Worm (Caenorhabditis elegans): ENCODE data around the gene ppt-1.
A peak's percentile ranks its signal among the peaks of the same experiment; 100 is the strongest.
"Not testable (repeated sequence)": the region's sequence is repeated elsewhere in the genome, so short reads cannot be mapped to it uniquely, and the experiment has no call there.

ppt-1 gene

ce11 chrV:6593700-6594244, 32.4 kb downstream of the ppt-1 start, which contains the start of gene hcp-1:
hcp-1 (plus strand) TSS chrV:6594194.
- TF ChIP-seq unc-55 (GFP tag; optimal IDR thresholded peaks at IDR 0.05) = peak; percentile 46
- no peak for TF ChIP-seq sem-4 (tag; optimal IDR thresholded peaks at IDR 0.05)
- peak; percentile 84 for TF ChIP-seq gmeb-1 (tag; optimal IDR thresholded peaks at IDR 0.05)
- peak; percentile 10 for TF ChIP-seq fos-1 (tag; optimal IDR thresholded peaks at IDR 0.05)

DNA sequence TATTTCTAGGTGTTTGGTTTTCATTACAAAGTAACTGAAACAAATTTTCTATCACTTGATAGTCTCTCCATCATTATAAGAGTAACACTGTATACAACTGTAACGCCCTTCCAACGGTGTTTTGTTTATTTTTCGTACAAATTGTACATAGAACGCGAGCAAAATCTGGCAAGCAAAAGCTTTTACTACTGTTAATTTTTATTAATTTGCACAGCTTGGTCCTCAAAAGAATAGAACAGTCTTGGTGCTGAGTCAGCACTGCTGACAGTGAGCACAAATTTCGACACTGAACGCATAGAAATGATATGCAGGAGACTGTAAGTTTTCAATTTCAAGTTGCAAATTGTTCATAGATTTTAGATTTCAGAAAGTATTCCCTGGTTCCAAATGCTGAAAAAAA, 35.9 kb downstream of the ppt-1 start, which contains the start of gene ZK1055.2:
Gene ZK1055.2 (plus strand): TSS at position 301 of the 400 bp plus-strand sequence.
- no peak for TF ChIP-seq F13H6.1 (tag; optimal IDR thresholded peaks at IDR 0.05)
- no peak for TF ChIP-seq ztf-11 (tag; optimal IDR thresholded peaks at IDR 0.05)
- TF ChIP-seq mdl-1 (tag; optimal IDR thresholded peaks at IDR 0.05) = no peak
- no peak for TF ChIP-seq nhr-6 (tag; optimal IDR thresholded peaks at IDR 0.05)

DNA sequence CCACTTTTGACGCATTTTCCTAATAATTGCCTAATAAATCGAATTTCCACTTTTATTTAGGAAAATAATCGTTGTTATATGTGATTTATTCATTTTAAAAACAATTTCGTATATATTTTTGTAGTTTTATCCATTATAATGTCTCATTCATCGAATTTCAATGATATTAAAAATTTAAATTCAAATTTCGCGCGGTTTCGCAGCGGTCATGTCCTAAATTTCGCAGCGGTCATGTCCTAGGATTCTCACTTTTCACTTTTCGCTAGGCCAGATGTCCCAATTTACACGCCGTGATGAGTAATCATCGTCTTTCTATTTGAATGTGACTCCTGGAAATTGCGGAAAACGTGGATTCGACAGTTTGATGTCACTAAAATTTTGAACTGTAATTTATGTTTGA, 44.4 kb downstream of the ppt-1 start, which contains the start of gene ZK1055.4:
Gene ZK1055.4 (plus strand): TSS at position 301 of the 400 bp plus-strand sequence.
- TF ChIP-seq mdl-1, elt-3, nhr-129 (tag; optimal IDR thresholded peaks at IDR 0.05): not testable (repeated sequence)

- TF ChIP-seq fos-1 (tag; optimal IDR thresholded peaks at IDR 0.05) = peak; percentile 74
- no peak for TF ChIP-seq nhr-6 (tag; optimal IDR thresholded peaks at IDR 0.05)
Observed at ce11 chrV:6579992-6580391, 46.2 kb downstream of the ppt-1 start, which contains the start of gene EGAP9.3. EGAP9.3 (minus strand) TSS chrV:6580122.

DNA sequence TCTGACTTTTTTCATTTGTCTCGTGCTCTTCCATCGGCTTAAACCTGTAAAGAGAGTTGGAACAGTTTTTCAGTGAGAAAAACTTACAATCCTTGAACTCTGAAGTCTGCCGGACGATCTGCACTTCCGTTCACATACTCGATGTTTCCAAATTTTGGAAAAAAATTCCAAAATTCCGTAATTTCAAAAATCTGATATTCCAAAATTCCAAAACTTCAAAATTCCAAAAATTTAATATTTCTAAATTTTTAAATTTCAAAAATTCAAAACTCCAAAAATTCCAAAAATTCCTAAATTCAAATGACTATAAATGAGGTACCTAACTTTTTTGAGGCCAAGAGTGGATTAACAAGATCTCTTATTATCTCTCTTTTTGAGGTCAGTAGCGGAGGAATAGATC, 49.6 kb downstream of the ppt-1 start, which contains the start of gene EGAP9.4:
Gene EGAP9.4 (plus strand): TSS at position 301 of the 400 bp plus-strand sequence.
- no peak for TF ChIP-seq crh-2 (tag; optimal IDR thresholded peaks at IDR 0.05)
- TF ChIP-seq nhr-10 (tag; optimal IDR thresholded peaks at IDR 0.05) = no peak
- no peak for TF ChIP-seq unc-62 (GFP tag; optimal IDR thresholded peaks at IDR 0.05)
- no peak for TF ChIP-seq ceh-16 (tag; optimal IDR thresholded peaks at IDR 0.05)
- no peak for TF ChIP-seq lin-11 (tag; optimal IDR thresholded peaks at IDR 0.05)
- TF ChIP-seq fos-1 (tag; optimal IDR thresholded peaks at IDR 0.05) = no peak
- TF ChIP-seq nhr-12 (tag; optimal IDR thresholded peaks at IDR 0.05) = no peak
- no peak for TF ChIP-seq nhr-21 (tag; optimal IDR thresholded peaks at IDR 0.05)
- no peak for TF ChIP-seq ztf-11 (tag; optimal IDR thresholded peaks at IDR 0.05)
- TF ChIP-seq mbf-1 (tag; optimal IDR thresholded peaks at IDR 0.05) = no peak
- no peak for TF ChIP-seq C34F6.9 (tag; optimal IDR thresholded peaks at IDR 0.05)
- no peak for TF ChIP-seq nhr-23 (tag; optimal IDR thresholded peaks at IDR 0.05)
- TF ChIP-seq ceh-82 (tag; optimal IDR thresholded peaks at IDR 0.05) = no peak
- TF ChIP-seq elt-3 (tag; optimal IDR thresholded peaks at IDR 0.05) = no peak
- TF ChIP-seq sma-9 (GFP tag; optimal IDR thresholded peaks at IDR 0.05) = no peak
- TF ChIP-seq sma-9 (tag; optimal IDR thresholded peaks at IDR 0.05) = no peak
- no peak for TF ChIP-seq F13H6.1 (tag; optimal IDR thresholded peaks at IDR 0.05)
- no peak for TF ChIP-seq nhr-129 (tag; optimal IDR thresholded peaks at IDR 0.05)

DNA sequence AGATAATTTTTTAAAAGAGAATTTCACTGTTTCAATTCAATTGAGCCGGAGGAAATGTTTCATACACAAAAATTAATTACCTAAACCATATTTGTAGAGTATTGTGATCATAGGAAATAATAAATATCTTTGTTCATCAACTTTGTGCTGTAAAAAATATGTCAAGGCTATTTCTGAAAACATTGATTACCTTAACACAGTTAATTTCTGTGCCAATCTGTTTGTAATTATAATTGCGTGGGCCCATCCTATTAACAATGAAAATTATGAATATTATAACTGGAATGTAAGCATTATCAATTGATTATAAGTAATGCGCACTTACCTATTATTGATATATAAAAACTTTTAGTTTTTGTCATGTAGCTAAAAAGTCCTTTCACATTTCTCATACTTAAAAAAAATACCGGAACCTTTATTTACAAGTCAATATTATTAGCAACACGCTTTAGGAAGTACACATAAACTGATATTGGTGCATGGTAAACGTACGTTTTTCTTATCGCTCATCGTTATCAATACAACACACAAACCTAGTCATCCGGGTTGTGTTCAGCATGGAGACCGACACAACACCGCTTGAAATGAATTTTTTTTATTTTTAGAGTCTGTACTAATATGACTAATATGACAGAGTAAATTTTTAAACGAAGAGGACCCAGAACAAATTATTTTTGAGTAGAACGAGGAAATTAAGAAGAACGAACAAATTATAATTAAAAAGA, 50.6 kb downstream of the ppt-1 start, which contains the start of gene fut-2:
Gene fut-2 (minus strand): TSS at position 485 of the 725 bp plus-strand sequence.
- TF ChIP-seq lsy-2 (tag; optimal IDR thresholded peaks at IDR 0.05) = no peak
- TF ChIP-seq nhr-11 (tag; optimal IDR thresholded peaks at IDR 0.05) = no peak
- TF ChIP-seq fos-1 (tag; optimal IDR thresholded peaks at IDR 0.05) = peak; percentile 98
- no peak for TF ChIP-seq sma-3 (GFP tag; optimal IDR thresholded peaks at IDR 0.05)
- TF ChIP-seq crh-2 (tag; optimal IDR thresholded peaks at IDR 0.05) = peak; percentile 3

Data from whole organism, L2 larva.